Fruit fly (Drosophila melanogaster) whole organism, pupa: ENCODE data around the gene svp.

Source experiments
- CG10348 ChIP-seq: fragments of 200-800 bp; sonication (Bioruptor generic); IDR thresholded peaks from 2 replicates; pipeline ENCODE4 v1.3.6; 2022; ENCODE audit warnings: missing biosample characterization, missing genetic modification characterization
- CG12605 ChIP-seq: fragments of 200-800 bp; sonication (Bioruptor generic); IDR thresholded peaks from 2 replicates; pipeline ENCODE4 v1.3.6; 2022; ENCODE audit warnings: missing biosample characterization, missing genetic modification characterization
- CG15710 ChIP-seq: fragments of 200-800 bp; sonication (Bioruptor generic); optimal IDR thresholded peaks from 2 replicates; lab custom pipeline; 2018; ENCODE audit warnings: missing biosample characterization, mild to moderate bottlenecking, missing genetic modification characterization, moderate library complexity
- CG4496 ChIP-seq: fragments of 200-800 bp; sonication (Bioruptor generic); IDR thresholded peaks from 3 replicates; pipeline ENCODE4 v1.3.6; 2022; ENCODE audit warnings: missing biosample characterization, missing genetic modification characterization
- CG8159 ChIP-seq: fragments of 200-800 bp; sonication (Bioruptor generic); optimal IDR thresholded peaks from 3 replicates; lab custom pipeline; 2018; ENCODE audit warnings: missing biosample characterization, mild to moderate bottlenecking, missing genetic modification characterization, moderate library complexity
- CG8301 ChIP-seq: fragments of 200-800 bp; sonication (Bioruptor generic); optimal IDR thresholded peaks from 2 replicates; lab custom pipeline; 2018; ENCODE audit warnings: missing biosample characterization, mild to moderate bottlenecking, missing genetic modification characterization
- EcR ChIP-seq: fragments of 200-800 bp; sonication (Bioruptor generic); optimal IDR thresholded peaks from 3 replicates; lab custom pipeline; 2019; ENCODE audit warnings: missing biosample characterization, missing genetic modification characterization, mild to moderate bottlenecking, moderate library complexity, missing genetic modification reagents
- fd96Ca ChIP-seq: fragments of 200-800 bp; sonication (Bioruptor generic); IDR thresholded peaks from 3 replicates; pipeline ENCODE4 v1.3.6; 2022; ENCODE audit warnings: missing biosample characterization, missing genetic modification characterization
- rn ChIP-seq: fragments of 200-800 bp; sonication (Bioruptor generic); IDR thresholded peaks from 2 replicates; pipeline ENCODE4 v1.3.6; 2022; ENCODE audit warnings: missing biosample characterization, missing genetic modification characterization

- TF ChIP-seq CG8159 (tag; lab: Kevin White, UChicago) (no peak), fd96Ca (GFP tag; lab: Robert Waterston, UW) (no peak), CG8301 (no peak), rn (GFP tag; lab: Robert Waterston, UW) (no peak), EcR (GFP tag; lab: Kevin White, UChicago) (no peak), CG10348 (no peak), CG15710 (tag; lab: Kevin White, UChicago) (no peak), CG12605 (GFP tag; lab: Robert Waterston, UW) (no peak), CG4496 (GFP tag; lab: Robert Waterston, UW) (no peak)
Measured at dm6 chr3R:12269889-12270403, 11.4 kb downstream of the svp start.
